Worm (Caenorhabditis elegans) whole organism, late embryonic: ENCODE measurements around the gene dsl-3.

Experiments used
- F13H6.1 ChIP-seq: sonication (generic microtip); optimal IDR thresholded peaks from 2 replicates; lab custom pipeline; 2016; ENCODE audit warnings: missing genetic modification characterization, missing compliant biosample characterization
- ama-1 ChIP-seq: fragments of 150-350 bp; optimal IDR thresholded peaks from 2 replicates; lab custom pipeline; 2014
- ceh-19 ChIP-seq: fragments of 200-800 bp; sonication (Bioruptor generic); optimal IDR thresholded peaks from 2 replicates; lab custom pipeline; 2018; ENCODE audit warnings: mild to moderate bottlenecking, missing genetic modification characterization, missing compliant biosample characterization
- elt-4 ChIP-seq: sonication (generic microtip); optimal IDR thresholded peaks from 2 replicates; lab custom pipeline; 2016; ENCODE audit warnings: missing genetic modification characterization, missing compliant biosample characterization
- fkh-10 ChIP-seq: fragments of 150-350 bp; optimal IDR thresholded peaks from 2 replicates; lab custom pipeline; 2014; ENCODE audit warnings: missing biosample characterization, missing genetic modification reagents, missing genetic modification characterization
- hlh-30 ChIP-seq: sonication (generic microtip); optimal IDR thresholded peaks from 2 replicates; lab custom pipeline; 2017; ENCODE audit warnings: antibody characterized with exemption, missing genetic modification characterization, missing compliant biosample characterization; ENCODE audit not compliant: insufficient read depth
- nhr-11 ChIP-seq: fragments of 150-350 bp; optimal IDR thresholded peaks from 2 replicates; lab custom pipeline; 2014; ENCODE audit warnings: missing biosample characterization, missing genetic modification characterization
- pha-4 ChIP-seq: fragments of 150-350 bp; optimal IDR thresholded peaks from 2 replicates; lab custom pipeline; 2018; ENCODE audit warnings: missing biosample characterization, missing genetic modification reagents, missing genetic modification characterization
- pros-1 ChIP-seq: fragments of 150-350 bp; optimal IDR thresholded peaks from 2 replicates; lab custom pipeline; 2014; ENCODE audit warnings: missing biosample characterization, missing genetic modification reagents, missing genetic modification characterization
- tbx-2 ChIP-seq: sonication (generic microtip); optimal IDR thresholded peaks from 2 replicates; lab custom pipeline; 2016; ENCODE audit warnings: missing genetic modification characterization, missing compliant biosample characterization
- unc-3 ChIP-seq, 2 experiments: fragments of 200-800 bp in 1 of 2; sonication (Bioruptor generic) in 1 of 2; sonication (generic microtip) in 1 of 2; conservative IDR thresholded peaks in 1 of 2; optimal IDR thresholded peaks in 1 of 2; 2 replicates each; pipeline versions ENCODE4 v1.3.6 to Lab custom; 2016 to 2022; ENCODE audit warnings: missing compliant biosample characterization in 2 of 2, missing genetic modification characterization in 2 of 2, missing genetic modification reagents in 1 of 2

DNA sequence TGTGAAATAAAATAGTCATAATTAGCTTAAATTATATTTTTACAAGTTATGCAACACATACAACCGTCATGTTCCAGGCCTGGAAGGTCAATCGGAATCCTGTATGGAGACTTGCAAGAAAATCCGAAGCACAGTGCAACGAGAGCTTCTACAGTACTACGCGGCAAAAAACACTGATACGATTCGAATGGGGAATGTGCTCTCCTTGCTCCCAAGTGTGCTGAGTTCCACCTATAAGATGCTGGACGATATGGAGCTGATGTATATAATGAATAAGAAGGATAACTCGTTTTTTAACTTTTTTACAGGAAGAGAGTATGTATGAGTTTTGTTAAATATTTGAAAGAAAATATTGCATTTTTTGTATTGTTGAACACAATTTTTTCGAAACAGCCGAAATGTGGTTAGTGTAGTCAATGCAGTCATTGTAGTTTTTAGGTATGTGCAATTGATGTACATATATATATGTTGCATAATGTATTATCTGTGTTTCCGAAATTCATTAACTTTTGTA, 16.3 kb downstream of the dsl-3 start, which contains the start of gene nhr-146:
- no peak for TF ChIP-seq pros-1 (tag; lab: Kevin White, UChicago)
- TF ChIP-seq unc-3 (GFP tag; conservative IDR thresholded peaks at IDR 0.05; lab: Robert Waterston, UW) = no peak
- no peak for TF ChIP-seq unc-3 (tag; optimal IDR thresholded peaks at IDR 0.05; lab: Kevin White, UChicago)
- no peak for TF ChIP-seq tbx-2 (tag; lab: Kevin White, UChicago)
- TF ChIP-seq elt-4 (tag; lab: Kevin White, UChicago) = no peak
- no peak for TF ChIP-seq hlh-30 (tag; lab: Kevin White, UChicago)
- TF ChIP-seq ceh-19 (GFP tag; lab: Kevin White, UChicago) = no peak
- no peak for TF ChIP-seq F13H6.1 (tag; lab: Kevin White, UChicago)
- TF ChIP-seq nhr-11 (tag; lab: Kevin White, UChicago) = no peak
- no peak for TF ChIP-seq fkh-10 (GFP tag; lab: Kevin White, UChicago)
- TF ChIP-seq ama-1 (lab: Kevin White, UChicago) = no peak
- no peak for TF ChIP-seq pha-4 (tag; lab: Kevin White, UChicago)
